Fruit fly (Drosophila melanogaster) whole organism, prepupa: ENCODE results near the gene CG13771.

ENCODE experiments used
- Blimp-1 ChIP-seq: fragments of 200-800 bp; sonication (Bioruptor generic); optimal IDR thresholded peaks from 3 replicates; lab custom pipeline; 2017; ENCODE audit warnings: missing biosample characterization, missing genetic modification characterization, mild to moderate bottlenecking, moderate library complexity, missing genetic modification reagents
- CG10669 ChIP-seq: fragments of 200-800 bp; sonication (Bioruptor generic); optimal IDR thresholded peaks from 3 replicates; lab custom pipeline; 2018; ENCODE audit warnings: missing biosample characterization, mild to moderate bottlenecking, missing genetic modification characterization, moderate library complexity
- CG11294 ChIP-seq: fragments of 200-800 bp; sonication (Bioruptor generic); IDR thresholded peaks from 2 replicates; pipeline ENCODE4 v1.3.6; 2022; ENCODE audit warnings: missing biosample characterization, missing genetic modification characterization
- CG11902 ChIP-seq: fragments of 200-800 bp; sonication (Bioruptor generic); optimal IDR thresholded peaks from 3 replicates; lab custom pipeline; 2016; ENCODE audit warnings: missing biosample characterization, missing genetic modification characterization
- CG15336 ChIP-seq: fragments of 200-800 bp; sonication (Bioruptor generic); IDR thresholded peaks from 2 replicates; pipeline ENCODE4 v1.3.6; 2022; ENCODE audit warnings: missing biosample characterization, missing genetic modification characterization
- CG1621 ChIP-seq: fragments of 200-800 bp; sonication (Bioruptor generic); optimal IDR thresholded peaks from 3 replicates; lab custom pipeline; 2018; ENCODE audit warnings: missing biosample characterization, mild to moderate bottlenecking, missing genetic modification characterization
- CG32006 ChIP-seq: fragments of 200-800 bp; sonication (Bioruptor generic); optimal IDR thresholded peaks from 3 replicates; lab custom pipeline; 2017; ENCODE audit warnings: missing biosample characterization, mild to moderate bottlenecking, missing genetic modification characterization
- CG34406 ChIP-seq: fragments of 200-800 bp; sonication (Bioruptor generic); optimal IDR thresholded peaks from 3 replicates; lab custom pipeline; 2016; ENCODE audit warnings: missing biosample characterization, missing genetic modification characterization
- CG3919 ChIP-seq: fragments of 200-800 bp; sonication (Bioruptor generic); optimal IDR thresholded peaks from 3 replicates; lab custom pipeline; 2016; ENCODE audit warnings: missing biosample characterization, missing genetic modification characterization
- CG6163 ChIP-seq: fragments of 200-800 bp; sonication (Bioruptor generic); IDR thresholded peaks from 3 replicates; pipeline ENCODE4 v1.3.6; 2022; ENCODE audit warnings: missing biosample characterization, missing genetic modification characterization
- CG6276 ChIP-seq: fragments of 200-800 bp; sonication (Bioruptor generic); optimal IDR thresholded peaks from 2 replicates; lab custom pipeline; 2017; ENCODE audit warnings: missing biosample characterization, mild to moderate bottlenecking, missing genetic modification characterization
- CG6792 ChIP-seq: fragments of 200-800 bp; sonication (Bioruptor generic); optimal IDR thresholded peaks from 3 replicates; lab custom pipeline; 2016; ENCODE audit warnings: missing biosample characterization, missing genetic modification characterization
- CG6808 ChIP-seq: fragments of 200-800 bp; sonication (Bioruptor generic); optimal IDR thresholded peaks from 3 replicates; lab custom pipeline; 2017; ENCODE audit warnings: missing biosample characterization, missing genetic modification characterization, mild to moderate bottlenecking, moderate library complexity, missing genetic modification reagents
- CG8119 ChIP-seq: fragments of 200-800 bp; sonication (Bioruptor generic); IDR thresholded peaks from 3 replicates; pipeline ENCODE4 v1.3.6; 2022; ENCODE audit warnings: missing biosample characterization, missing genetic modification characterization
- CG9139 ChIP-seq: fragments of 200-800 bp; sonication (Bioruptor generic); optimal IDR thresholded peaks from 3 replicates; lab custom pipeline; 2017; ENCODE audit warnings: missing biosample characterization, mild to moderate bottlenecking, missing genetic modification characterization
- Eip75B ChIP-seq: fragments of 200-800 bp; sonication (Bioruptor generic); optimal IDR thresholded peaks from 3 replicates; lab custom pipeline; 2016; ENCODE audit warnings: missing biosample characterization, missing genetic modification characterization
- Eip78C ChIP-seq: fragments of 200-800 bp; sonication (Bioruptor generic); peaks from one replicate; lab custom pipeline; 2016; ENCODE audit warnings: missing biosample characterization, missing genetic modification characterization
- Ets21C ChIP-seq: fragments of 200-800 bp; sonication (Bioruptor generic); optimal IDR thresholded peaks from 3 replicates; lab custom pipeline; 2016; ENCODE audit warnings: missing biosample characterization, missing genetic modification characterization
- Lpt ChIP-seq: fragments of 200-800 bp; sonication (Bioruptor generic); optimal IDR thresholded peaks from 3 replicates; lab custom pipeline; 2016; ENCODE audit warnings: missing biosample characterization, missing genetic modification characterization
- Met ChIP-seq: fragments of 200-800 bp; sonication (Bioruptor generic); optimal IDR thresholded peaks from 3 replicates; lab custom pipeline; 2016; ENCODE audit warnings: missing biosample characterization, missing genetic modification characterization
- OdsH ChIP-seq: fragments of 200-800 bp; sonication (Bioruptor generic); optimal IDR thresholded peaks from 3 replicates; lab custom pipeline; 2016; ENCODE audit warnings: missing biosample characterization, missing genetic modification characterization
- Smox ChIP-seq: fragments of 200-800 bp; sonication (Bioruptor generic); optimal IDR thresholded peaks from 3 replicates; lab custom pipeline; 2016; ENCODE audit warnings: missing biosample characterization, missing genetic modification characterization
- Sox102F ChIP-seq: fragments of 200-800 bp; sonication (Bioruptor generic); optimal IDR thresholded peaks from 2 replicates; lab custom pipeline; 2016; ENCODE audit warnings: missing biosample characterization, mild to moderate bottlenecking, missing genetic modification characterization
- Sox14 ChIP-seq: fragments of 200-800 bp; sonication (Bioruptor generic); optimal IDR thresholded peaks from 3 replicates; lab custom pipeline; 2016; ENCODE audit warnings: missing biosample characterization, missing genetic modification characterization
- achi ChIP-seq: fragments of 200-800 bp; sonication (Bioruptor generic); optimal IDR thresholded peaks from 3 replicates; lab custom pipeline; 2016; ENCODE audit warnings: missing biosample characterization, missing genetic modification characterization
- acj6 ChIP-seq: fragments of 200-800 bp; sonication (Bioruptor generic); optimal IDR thresholded peaks from 3 replicates; lab custom pipeline; 2016; ENCODE audit warnings: missing biosample characterization, missing genetic modification characterization
- dsx ChIP-seq: fragments of 200-800 bp; optimal IDR thresholded peaks from 3 replicates; lab custom pipeline; 2019; ENCODE audit warnings: missing biosample characterization, mild to moderate bottlenecking, missing genetic modification characterization, moderate library complexity; ENCODE audit not compliant: poor library complexity, severe bottlenecking
- esn ChIP-seq: fragments of 200-800 bp; sonication (Bioruptor generic); optimal IDR thresholded peaks from 2 replicates; lab custom pipeline; 2016; ENCODE audit warnings: missing biosample characterization, mild to moderate bottlenecking, missing genetic modification characterization, moderate library complexity
- fd59A ChIP-seq: fragments of 200-800 bp; sonication (Bioruptor generic); optimal IDR thresholded peaks from 2 replicates; lab custom pipeline; 2017; ENCODE audit warnings: missing biosample characterization, mild to moderate bottlenecking, missing genetic modification characterization, missing genetic modification reagents
- fd85E ChIP-seq: fragments of 200-800 bp; sonication (Bioruptor generic); optimal IDR thresholded peaks from 3 replicates; lab custom pipeline; 2016; ENCODE audit warnings: missing biosample characterization, missing genetic modification characterization
- fkh ChIP-seq: fragments of 200-800 bp; sonication (Bioruptor generic); optimal IDR thresholded peaks from 3 replicates; lab custom pipeline; 2017; ENCODE audit warnings: missing biosample characterization, mild to moderate bottlenecking, missing genetic modification characterization, moderate library complexity
- net ChIP-seq: fragments of 200-800 bp; sonication (Bioruptor generic); optimal IDR thresholded peaks from 3 replicates; lab custom pipeline; 2016; ENCODE audit warnings: missing biosample characterization, missing genetic modification characterization
- spab ChIP-seq: fragments of 200-800 bp; sonication (Bioruptor generic); optimal IDR thresholded peaks from 2 replicates; lab custom pipeline; 2017; ENCODE audit warnings: missing biosample characterization, mild to moderate bottlenecking, missing genetic modification characterization, missing genetic modification reagents
- ss ChIP-seq, 2 experiments: fragments of 200-800 bp; sonication (Bioruptor generic); optimal IDR thresholded peaks; 2 replicates in 1 of 2; 3 replicates in 1 of 2; lab custom pipeline; 2017 to 2018; ENCODE audit warnings: mild to moderate bottlenecking in 2 of 2, missing biosample characterization in 2 of 2, missing genetic modification characterization in 2 of 2, moderate library complexity in 1 of 2
- svp ChIP-seq: fragments of 200-800 bp; sonication (Bioruptor generic); peaks from one replicate; lab custom pipeline; 2016; ENCODE audit warnings: missing biosample characterization, missing genetic modification characterization
- topi ChIP-seq: fragments of 200-800 bp; sonication (Bioruptor generic); optimal IDR thresholded peaks from 3 replicates; lab custom pipeline; 2016; ENCODE audit warnings: missing biosample characterization, missing genetic modification characterization

The CG13771 gene

dm6 chr2L:6663562-6664051 is at the start of gene CG13771, which contains the start of the genes CG34310 and cup:
Gene CG13771, minus strand, starts transcription at chr2L:6663612.
Gene CG34310, plus strand, starts transcription at chr2L:6663664.
Gene cup, plus strand, starts transcription at chr2L:6663664.
- TF ChIP-seq CG15336 (no peak), fd85E (GFP tag; lab: Kevin White, UChicago) (no peak), Eip78C (peak; percentile 54)

DNA sequence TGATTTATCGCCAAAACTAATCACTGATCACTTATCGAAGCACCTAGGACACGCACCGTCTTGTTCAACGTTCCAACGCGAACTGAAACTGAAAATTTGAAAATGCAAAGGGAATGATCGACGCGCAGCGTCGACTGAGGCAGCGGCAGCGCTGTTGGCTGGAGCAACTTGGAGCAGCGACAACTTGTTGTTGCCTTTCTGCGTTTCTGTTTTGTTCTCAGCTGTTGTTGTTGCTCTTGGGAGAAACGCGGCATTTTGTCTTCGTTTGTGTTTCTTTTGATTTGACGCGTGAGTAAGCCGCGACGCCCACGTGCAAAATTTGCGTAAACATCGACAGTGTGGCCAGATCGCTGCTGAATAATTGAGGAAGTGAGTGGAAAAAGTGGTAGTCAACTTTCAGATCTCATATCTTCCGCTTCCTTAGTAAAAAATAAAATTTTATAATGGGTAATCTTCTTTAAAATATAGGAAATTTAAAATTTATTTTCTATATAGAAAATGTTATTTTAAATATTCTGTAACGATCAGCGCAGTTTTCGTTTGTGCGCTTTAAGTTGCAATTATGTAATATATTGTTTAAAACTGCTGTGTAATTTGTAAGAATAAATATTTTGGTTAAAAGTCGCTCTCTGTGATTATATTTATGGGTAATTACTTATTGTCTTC is 45.7 kb upstream of the CG13771 start, which contains the start of gene Tsp:
Tsp (minus strand) TSS at position 90 of the 666 bp plus-strand sequence.
- TF ChIP-seq CG6163 (GFP tag; lab: Robert Waterston, UW), result peak; percentile 56
- TF ChIP-seq achi, result peak; percentile 12
- TF ChIP-seq Sox102F (GFP tag; lab: Kevin White, UChicago), result no peak
- no peak for TF ChIP-seq CG6792 (GFP tag; lab: Kevin White, UChicago)
- peak; percentile 7 for TF ChIP-seq CG34406
- peak; percentile 21 for TF ChIP-seq esn (GFP tag; lab: Kevin White, UChicago)
- no peak for TF ChIP-seq dsx (GFP tag; lab: Kevin White, UChicago)
- no peak for TF ChIP-seq Smox (GFP tag; lab: Kevin White, UChicago)
- TF ChIP-seq acj6, result peak; percentile 28
- peak; percentile 17 for TF ChIP-seq CG3919 (GFP tag; lab: Kevin White, UChicago)
- peak; percentile 27 for TF ChIP-seq Met
- peak; percentile 36 for TF ChIP-seq CG1621 (tag; lab: Kevin White, UChicago)
- TF ChIP-seq Eip75B (GFP tag; lab: Kevin White, UChicago), result no peak
- peak; percentile 4 for TF ChIP-seq CG6808
- peak; percentile 7 for TF ChIP-seq CG9139
- TF ChIP-seq ss (GFP tag; optimal IDR thresholded peaks at IDR 0.05; lab: Kevin White, UChicago), result peak; percentile 5 to 41
- peak; percentile 64 for TF ChIP-seq svp (GFP tag; lab: Kevin White, UChicago)
- peak; percentile 4 for TF ChIP-seq net (GFP tag; lab: Kevin White, UChicago)
- peak; percentile 19; the same call in 1 of the 2 replicates for TF ChIP-seq CG15336
- peak; percentile 71 for TF ChIP-seq Eip78C
- TF ChIP-seq Sox14, result no peak
- no peak for TF ChIP-seq fd59A (GFP tag; lab: Kevin White, UChicago)
- no peak for TF ChIP-seq OdsH (GFP tag; lab: Kevin White, UChicago)
- TF ChIP-seq fkh (GFP tag; lab: Kevin White, UChicago), result peak; percentile 23
- TF ChIP-seq CG8119 (GFP tag; lab: Robert Waterston, UW), result peak; percentile 13; the same call in 1 of the 3 replicates

- TF ChIP-seq CG11294, result no peak
- no peak for TF ChIP-seq CG11902 (GFP tag; lab: Kevin White, UChicago)
- no peak for TF ChIP-seq achi
- no peak for TF ChIP-seq Blimp-1
- no peak for TF ChIP-seq fd59A (GFP tag; lab: Kevin White, UChicago)
- TF ChIP-seq CG10669 (GFP tag; lab: Kevin White, UChicago), result no peak
- TF ChIP-seq OdsH (GFP tag; lab: Kevin White, UChicago), result no peak
- no peak for TF ChIP-seq topi (GFP tag; lab: Kevin White, UChicago)
- no peak for TF ChIP-seq spab (GFP tag; lab: Kevin White, UChicago)
- no peak for TF ChIP-seq ss (GFP tag; optimal IDR thresholded peaks at IDR 0.05; lab: Kevin White, UChicago)
- no peak for TF ChIP-seq Ets21C (GFP tag; lab: Kevin White, UChicago)
- TF ChIP-seq CG32006, result no peak
- no peak for TF ChIP-seq CG6276 (GFP tag; lab: Kevin White, UChicago)
- TF ChIP-seq Lpt (GFP tag; lab: Kevin White, UChicago), result no peak
- no peak for TF ChIP-seq CG15336
- TF ChIP-seq net (GFP tag; lab: Kevin White, UChicago), result no peak
Measured at dm6 chr2L:6706368-6706919, 43.0 kb upstream of the CG13771 start.
